Worm (Caenorhabditis elegans): ENCODE measurements around the gene srw-136.

The srw-136 gene

ce11 chrV:3010468-3010867, at the start of gene srw-136:
Gene srw-136 (minus strand): TSS chrV:3010568.
- TF ChIP-seq alr-1 (tag; optimal IDR thresholded peaks at IDR 0.05; ENCODE audit: borderline replicate concordance) (no peak), nhr-90 (tag; optimal IDR thresholded peaks at IDR 0.05; ENCODE audit: poor library complexity) (no peak), lin-35 (GFP tag; optimal IDR thresholded peaks at IDR 0.05) (no peak), nhr-12 (tag; optimal IDR thresholded peaks at IDR 0.05) (no peak), sup-37 (GFP tag; optimal IDR thresholded peaks at IDR 0.05) (no peak), elt-2 (tag; optimal IDR thresholded peaks at IDR 0.05) (no peak), lin-39 (tag; optimal IDR thresholded peaks at IDR 0.05) (no peak), pax-3 (tag; optimal IDR thresholded peaks at IDR 0.05) (no peak), ceh-88 (GFP tag; IDR thresholded peaks at IDR 0.05) (no peak), nhr-71 (tag; optimal IDR thresholded peaks at IDR 0.05) (no peak), skn-1 (tag; optimal IDR thresholded peaks at IDR 0.05) (no peak), pqm-1 (tag; optimal IDR thresholded peaks at IDR 0.05) (no peak), nhr-47 (tag; optimal IDR thresholded peaks at IDR 0.05) (no peak), mep-1 (tag; optimal IDR thresholded peaks at IDR 0.05) (no peak), unc-98 (GFP tag; IDR thresholded peaks at IDR 0.05) (no peak), hlh-17 (GFP tag; optimal IDR thresholded peaks at IDR 0.05; ENCODE audit: borderline replicate concordance) (no peak)

ce11 chrV:3058996-3059395, 48.6 kb upstream of the srw-136 start, which contains the start of gene str-244:
Gene str-244 (minus strand): TSS chrV:3059096.
- TF ChIP-seq pqm-1 (tag; optimal IDR thresholded peaks at IDR 0.05) (no peak), nhr-237 (tag; optimal IDR thresholded peaks at IDR 0.05) (no peak), efl-3 (GFP tag; optimal IDR thresholded peaks at IDR 0.05) (no peak), ztf-11 (tag; optimal IDR thresholded peaks at IDR 0.05) (no peak), zip-4 (GFP tag; optimal IDR thresholded peaks at IDR 0.05) (no peak), rnt-1 (tag; optimal IDR thresholded peaks at IDR 0.05) (no peak), unc-98 (GFP tag; IDR thresholded peaks at IDR 0.05) (no peak), isw-1 (GFP tag; IDR thresholded peaks at IDR 0.05) (no peak), blmp-1 (tag; optimal IDR thresholded peaks at IDR 0.05) (no peak)

ce11 chrV:3054254-3054653, 43.9 kb upstream of the srw-136 start, which contains the start of gene C50H11.8:
Gene C50H11.8 (plus strand): TSS chrV:3054554.
- TF ChIP-seq pqm-1 (tag; optimal IDR thresholded peaks at IDR 0.05) (no peak), lin-13 (GFP tag; optimal IDR thresholded peaks at IDR 0.05) (no peak), C34B4.2 (tag; optimal IDR thresholded peaks at IDR 0.05) (no peak), nhr-12 (tag; optimal IDR thresholded peaks at IDR 0.05) (no peak), ceh-8 (GFP tag; optimal IDR thresholded peaks at IDR 0.05) (no peak), hpl-2 (GFP tag; optimal IDR thresholded peaks at IDR 0.05) (no peak), fos-1 (tag; optimal IDR thresholded peaks at IDR 0.05) (no peak), efl-1 (optimal IDR thresholded peaks at IDR 0.05) (no peak), efl-1 (GFP tag; optimal IDR thresholded peaks at IDR 0.05 in 1 of 2) (peak in 1 of 2 experiments; percentile 18), xbp-1 (tag; optimal IDR thresholded peaks at IDR 0.05) (no peak)

ce11 chrV:3046364-3046763, 36.0 kb upstream of the srw-136 start:
- no peak for TF ChIP-seq ztf-11 (tag; optimal IDR thresholded peaks at IDR 0.05)
- TF ChIP-seq ceh-63 (GFP tag; optimal IDR thresholded peaks at IDR 0.05) = no peak
- TF ChIP-seq nhr-76 (tag; optimal IDR thresholded peaks at IDR 0.05) = no peak
- TF ChIP-seq pqm-1 (tag; optimal IDR thresholded peaks at IDR 0.05) = no peak
- TF ChIP-seq tlp-1 (tag; optimal IDR thresholded peaks at IDR 0.05) = no peak
- TF ChIP-seq pax-3 (tag; optimal IDR thresholded peaks at IDR 0.05) = no peak
- no peak for TF ChIP-seq nhr-77 (tag; optimal IDR thresholded peaks at IDR 0.05)
- TF ChIP-seq ama-1 (optimal IDR thresholded peaks at IDR 0.05) = no peak
- no peak for TF ChIP-seq lsy-2 (tag; optimal IDR thresholded peaks at IDR 0.05)
- TF ChIP-seq lin-35 (GFP tag; optimal IDR thresholded peaks at IDR 0.05) = no peak
- no peak for TF ChIP-seq Y116A8C.19 (tag; optimal IDR thresholded peaks at IDR 0.05; ENCODE audit: borderline replicate concordance)
- TF ChIP-seq hlh-4 (tag; optimal IDR thresholded peaks at IDR 0.05) = no peak
- TF ChIP-seq pag-3 (tag; optimal IDR thresholded peaks at IDR 0.05; ENCODE audit: borderline replicate concordance, insufficient read depth) = no peak
- TF ChIP-seq sup-37 (GFP tag; optimal IDR thresholded peaks at IDR 0.05) = no peak
- no peak for TF ChIP-seq unc-62 (GFP tag; optimal IDR thresholded peaks at IDR 0.05)
- no peak for TF ChIP-seq lir-3 (tag; optimal IDR thresholded peaks at IDR 0.05; ENCODE audit: poor library complexity)

Data from whole organism, L1 larva.